Fruit fly (Drosophila melanogaster) whole organism, embryonic: ENCODE results near the gene Cipc.

Source experiments
- CG2199 ChIP-seq: fragments of 200-800 bp; sonication (Bioruptor generic); IDR thresholded peaks from 3 replicates; pipeline ENCODE4 v1.3.6; 2022; ENCODE audit warnings: missing biosample characterization, missing genetic modification characterization
- CG2875 ChIP-seq: fragments of 200-800 bp; sonication (Bioruptor generic); optimal IDR thresholded peaks from 2 replicates; lab custom pipeline; 2017; ENCODE audit warnings: missing biosample characterization, mild to moderate bottlenecking, missing genetic modification characterization, missing genetic modification reagents
- CG7839 ChIP-seq: fragments of 200-800 bp; sonication (Bioruptor generic); optimal IDR thresholded peaks from 3 replicates; lab custom pipeline; 2018; ENCODE audit warnings: missing biosample characterization, mild to moderate bottlenecking, missing genetic modification characterization, moderate library complexity
- D19A ChIP-seq: fragments of 200-800 bp; optimal IDR thresholded peaks from 3 replicates; lab custom pipeline; 2019; ENCODE audit warnings: missing biosample characterization, mild to moderate bottlenecking, missing genetic modification characterization, moderate library complexity
- ara ChIP-seq: fragments of 200-800 bp; sonication (Bioruptor generic); IDR thresholded peaks from 2 replicates; pipeline ENCODE4 v1.3.6; 2022; ENCODE audit warnings: missing biosample characterization, missing genetic modification characterization
- gsb-n ChIP-seq: fragments of 200-800 bp; sonication (Bioruptor generic); optimal IDR thresholded peaks from 3 replicates; lab custom pipeline; 2018; ENCODE audit warnings: missing biosample characterization, mild to moderate bottlenecking, missing genetic modification characterization
- h ChIP-seq: fragments of >200 bp; optimal IDR thresholded peaks from 2 replicates; lab custom pipeline; 2017
- seq ChIP-seq: fragments of 200-800 bp; sonication (Bioruptor generic); IDR thresholded peaks from 2 replicates; pipeline ENCODE4 v1.3.6; 2022; ENCODE audit warnings: missing biosample characterization, missing genetic modification characterization

- TF ChIP-seq CG2199 (GFP tag; lab: Robert Waterston, UW) = no peak
- no peak for TF ChIP-seq CG2875 (GFP tag; lab: Kevin White, UChicago)
- TF ChIP-seq CG7839 (tag; lab: Kevin White, UChicago) = no peak
- no peak for TF ChIP-seq h (lab: Kevin White, UChicago)
- TF ChIP-seq D19A (tag; lab: Kevin White, UChicago) = no peak
- no peak for TF ChIP-seq gsb-n
- TF ChIP-seq ara (GFP tag; lab: Robert Waterston, UW) = no peak
- no peak for TF ChIP-seq seq (GFP tag; lab: Robert Waterston, UW)
Observed at dm6 chr3R:26128442-26129003, 21.9 kb downstream of the Cipc start.
